Worm (Caenorhabditis elegans) whole organism, L4/young adult: ENCODE results near the gene clec-173.

ENCODE experiments used
- W03F9.2 ChIP-seq: fragments of 150-350 bp; optimal IDR thresholded peaks from 2 replicates; lab custom pipeline; 2014; ENCODE audit warnings: missing biosample characterization, missing genetic modification characterization
- dao-5 ChIP-seq: sonication (generic microtip); optimal IDR thresholded peaks from 2 replicates; lab custom pipeline; 2016; ENCODE audit warnings: missing genotype, missing genetic modification characterization, moderate library complexity, missing compliant biosample characterization
- him-1 ChIP-seq: sonication (generic microtip); optimal IDR thresholded peaks from 2 replicates; lab custom pipeline; 2016; ENCODE audit warnings: missing genotype, missing genetic modification reagents, missing genetic modification characterization, missing compliant biosample characterization

- TF ChIP-seq W03F9.2 (no peak), him-1 (no peak), dao-5 (tag; lab: Kevin White, UChicago) (no peak)
Measured at ce11 chrIV:3291977-3292561, 24.6 kb upstream of the clec-173 start, which contains the start of gene W08E12.8.
